Worm (Caenorhabditis elegans) whole organism, L3 larva: ENCODE results near the gene C44B7.5.

Experiments
- R02D3.7 ChIP-seq: fragments of 150-350 bp; optimal IDR thresholded peaks from 2 replicates; lab custom pipeline; 2014; ENCODE audit warnings: missing biosample characterization, missing genetic modification characterization
- aly-2 ChIP-seq: fragments of 150-350 bp; optimal IDR thresholded peaks from 2 replicates; lab custom pipeline; 2014; ENCODE audit warnings: missing biosample characterization, missing genetic modification characterization
- daf-12 ChIP-seq: fragments of 150-350 bp; optimal IDR thresholded peaks from 2 replicates; lab custom pipeline; 2014; ENCODE audit warnings: missing biosample characterization, missing genetic modification reagents, missing genetic modification characterization
- egl-5 ChIP-seq: fragments of 150-350 bp; optimal IDR thresholded peaks from 2 replicates; lab custom pipeline; 2017; ENCODE audit warnings: missing biosample characterization, missing genetic modification reagents, missing genetic modification characterization, inconsistent platforms
- lin-39 ChIP-seq: fragments of 150-350 bp; optimal IDR thresholded peaks from 2 replicates; lab custom pipeline; 2018; ENCODE audit warnings: missing biosample characterization, missing genetic modification reagents, missing genetic modification characterization
- mdl-1 ChIP-seq: fragments of 150-350 bp; optimal IDR thresholded peaks from 2 replicates; lab custom pipeline; 2014; ENCODE audit warnings: missing biosample characterization, missing genetic modification characterization
- nfya-1 ChIP-seq: sonication (generic microtip); optimal IDR thresholded peaks from 2 replicates; lab custom pipeline; 2017; ENCODE audit warnings: missing genetic modification characterization, mild to moderate bottlenecking, missing compliant biosample characterization, antibody characterized with exemption, moderate library complexity; ENCODE audit not compliant: insufficient read depth
- nhr-237 ChIP-seq: fragments of 150-350 bp; optimal IDR thresholded peaks from 2 replicates; lab custom pipeline; 2014; ENCODE audit warnings: missing biosample characterization, missing genetic modification characterization
- nhr-67 ChIP-seq: fragments of 150-350 bp; optimal IDR thresholded peaks from 2 replicates; lab custom pipeline; 2014; ENCODE audit warnings: missing biosample characterization, missing genetic modification characterization
- tbx-2 ChIP-seq: sonication (generic microtip); optimal IDR thresholded peaks from 2 replicates; lab custom pipeline; 2016; ENCODE audit warnings: mild to moderate bottlenecking, missing genetic modification characterization, missing compliant biosample characterization
- unc-39 ChIP-seq: sonication (generic microtip); optimal IDR thresholded peaks from 4 replicates; lab custom pipeline; 2017; ENCODE audit warnings: missing biosample characterization, missing genetic modification characterization
- unc-62 ChIP-seq: fragments of 150-350 bp; sonication (generic microtip); optimal IDR thresholded peaks from 4 replicates; lab custom pipeline; 2014; ENCODE audit warnings: missing biosample characterization, missing genetic modification reagents, missing genetic modification characterization

DNA sequence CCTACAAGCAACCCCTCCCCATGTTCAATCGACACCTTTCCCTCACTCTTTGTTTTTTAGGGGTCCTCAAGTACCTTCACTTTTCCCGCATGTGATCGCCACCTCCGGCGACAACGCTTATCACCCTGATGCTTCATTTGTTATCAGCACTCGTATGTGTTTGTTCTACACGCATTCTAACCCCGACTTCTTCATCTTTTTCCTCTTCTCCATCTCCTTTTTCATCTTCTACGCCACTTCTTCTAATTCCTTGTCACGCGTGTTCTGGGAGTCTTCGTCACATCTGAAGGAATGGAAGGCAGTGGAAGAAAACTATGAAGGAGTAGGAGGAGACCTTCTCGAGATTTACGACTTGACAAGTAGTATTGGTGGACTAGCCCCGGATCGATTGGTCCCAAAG lies 42.4 kb downstream of the C44B7.5 start:
- no peak for TF ChIP-seq mdl-1 (tag; lab: Kevin White, UChicago)
- peak; percentile 20 for TF ChIP-seq unc-62 (GFP tag; lab: Kevin White, UChicago)
- no peak for TF ChIP-seq aly-2 (tag; lab: Kevin White, UChicago)
- TF ChIP-seq R02D3.7, result no peak
- TF ChIP-seq daf-12 (tag; lab: Kevin White, UChicago), result no peak
- TF ChIP-seq nhr-237, result no peak
- no peak for TF ChIP-seq unc-39 (tag; lab: Kevin White, UChicago)
- no peak for TF ChIP-seq egl-5
- no peak for TF ChIP-seq tbx-2
- TF ChIP-seq nfya-1 (tag; lab: Kevin White, UChicago), result no peak
- no peak for TF ChIP-seq nhr-67 (tag; lab: Kevin White, UChicago)
- no peak for TF ChIP-seq lin-39
